Fruit fly (Drosophila melanogaster) whole organism, pupa: ENCODE measurements around the gene Irc.

Experiments used
- CG12605 ChIP-seq: fragments of 200-800 bp; sonication (Bioruptor generic); IDR thresholded peaks from 2 replicates; pipeline ENCODE4 v1.3.6; 2022; ENCODE audit warnings: missing biosample characterization, missing genetic modification characterization
- CG15710 ChIP-seq: fragments of 200-800 bp; sonication (Bioruptor generic); optimal IDR thresholded peaks from 2 replicates; lab custom pipeline; 2018; ENCODE audit warnings: missing biosample characterization, mild to moderate bottlenecking, missing genetic modification characterization, moderate library complexity
- CG32121 ChIP-seq: fragments of 200-800 bp; sonication (Bioruptor generic); IDR thresholded peaks from 2 replicates; pipeline ENCODE4 v1.3.6; 2022; ENCODE audit warnings: missing biosample characterization, missing genetic modification characterization
- CG34367 ChIP-seq: fragments of 200-800 bp; sonication (Bioruptor generic); optimal IDR thresholded peaks from 2 replicates; lab custom pipeline; 2018; ENCODE audit warnings: missing biosample characterization, mild to moderate bottlenecking, missing genetic modification characterization
- CG4496 ChIP-seq: fragments of 200-800 bp; sonication (Bioruptor generic); IDR thresholded peaks from 3 replicates; pipeline ENCODE4 v1.3.6; 2022; ENCODE audit warnings: missing biosample characterization, missing genetic modification characterization
- D1 ChIP-seq: fragments of 200-800 bp; sonication (Bioruptor generic); optimal IDR thresholded peaks from 2 replicates; lab custom pipeline; 2018; ENCODE audit warnings: missing biosample characterization, mild to moderate bottlenecking, missing genetic modification characterization, moderate library complexity
- EcR ChIP-seq: fragments of 200-800 bp; sonication (Bioruptor generic); optimal IDR thresholded peaks from 3 replicates; lab custom pipeline; 2019; ENCODE audit warnings: missing biosample characterization, missing genetic modification characterization, mild to moderate bottlenecking, moderate library complexity, missing genetic modification reagents
- Pif1A ChIP-seq: fragments of 200-800 bp; sonication (Bioruptor generic); optimal IDR thresholded peaks from 3 replicates; lab custom pipeline; 2016; ENCODE audit warnings: missing biosample characterization, missing genetic modification characterization
- Snoo ChIP-seq: fragments of 200-800 bp; sonication (Bioruptor generic); optimal IDR thresholded peaks from 3 replicates; lab custom pipeline; 2017; ENCODE audit warnings: missing biosample characterization, mild to moderate bottlenecking, missing genetic modification characterization, inconsistent platforms

- TF ChIP-seq CG32121 (GFP tag; lab: Robert Waterston, UW) (no peak), EcR (GFP tag; lab: Kevin White, UChicago) (no peak), CG4496 (GFP tag; lab: Robert Waterston, UW) (no peak), D1 (no peak), CG12605 (GFP tag; lab: Robert Waterston, UW) (no peak), Pif1A (GFP tag; lab: Kevin White, UChicago) (peak; percentile 39), CG15710 (tag; lab: Kevin White, UChicago) (no peak), CG34367 (no peak), Snoo (tag; lab: Kevin White, UChicago) (no peak)
These were observed 10.9 kb upstream of the Irc start, which contains the start of gene EMC2B for dm6 chr3R:16991781-16992180.
